Worm (Caenorhabditis elegans) whole organism, L2 larva: ENCODE data around the gene molo-1.
A peak's percentile ranks its signal among the peaks of the same experiment; 100 is the strongest.

Experiments
- C34F6.9 ChIP-seq: fragments of 150-350 bp; optimal IDR thresholded peaks from 2 replicates; lab custom pipeline; 2014; ENCODE audit warnings: missing biosample characterization, missing genetic modification characterization
- F13H6.1 ChIP-seq: sonication (generic microtip); optimal IDR thresholded peaks from 2 replicates; lab custom pipeline; 2016; ENCODE audit warnings: missing genetic modification characterization, missing compliant biosample characterization
- R02D3.7 ChIP-seq: fragments of 150-350 bp; optimal IDR thresholded peaks from 2 replicates; lab custom pipeline; 2014; ENCODE audit warnings: missing biosample characterization, missing genetic modification characterization
- alr-1 ChIP-seq: fragments of 150-350 bp; optimal IDR thresholded peaks from 2 replicates; lab custom pipeline; 2014; ENCODE audit warnings: missing biosample characterization, missing genetic modification characterization
- aly-2 ChIP-seq: fragments of 150-350 bp; optimal IDR thresholded peaks from 2 replicates; lab custom pipeline; 2014; ENCODE audit warnings: missing biosample characterization, missing genetic modification characterization
- ama-1 ChIP-seq: fragments of 150-350 bp; optimal IDR thresholded peaks from 2 replicates; lab custom pipeline; 2018; ENCODE audit warnings: inconsistent platforms
- blmp-1 ChIP-seq: sonication (generic microtip); optimal IDR thresholded peaks from 2 replicates; lab custom pipeline; 2017; ENCODE audit warnings: missing genetic modification characterization, mild to moderate bottlenecking, missing compliant biosample characterization, antibody characterized with exemption, moderate library complexity; ENCODE audit not compliant: insufficient read depth
- ceh-16 ChIP-seq: fragments of 150-350 bp; optimal IDR thresholded peaks from 2 replicates; lab custom pipeline; 2014; ENCODE audit warnings: missing biosample characterization, missing genetic modification characterization
- crh-2 ChIP-seq: sonication (generic microtip); optimal IDR thresholded peaks from 2 replicates; lab custom pipeline; 2017; ENCODE audit warnings: missing biosample characterization, missing genetic modification characterization
- dmd-4 ChIP-seq: sonication (generic microtip); optimal IDR thresholded peaks from 2 replicates; lab custom pipeline; 2017; ENCODE audit warnings: missing biosample characterization, missing genetic modification characterization
- egl-27 ChIP-seq: sonication (generic microtip); optimal IDR thresholded peaks from 3 replicates; lab custom pipeline; 2017; ENCODE audit warnings: missing biosample characterization, missing genetic modification reagents, missing genetic modification characterization
- elt-1 ChIP-seq: fragments of 150-350 bp; optimal IDR thresholded peaks from 2 replicates; lab custom pipeline; 2014; ENCODE audit warnings: missing biosample characterization, missing genetic modification characterization
- elt-3 ChIP-seq: sonication (generic microtip); optimal IDR thresholded peaks from 2 replicates; lab custom pipeline; 2017; ENCODE audit warnings: missing biosample characterization, missing genetic modification characterization
- fos-1 ChIP-seq: fragments of 150-350 bp; optimal IDR thresholded peaks from 2 replicates; lab custom pipeline; 2014; ENCODE audit warnings: missing biosample characterization, missing genetic modification characterization
- gmeb-1 ChIP-seq: fragments of 150-350 bp; optimal IDR thresholded peaks from 2 replicates; lab custom pipeline; 2014; ENCODE audit warnings: missing biosample characterization, missing genetic modification characterization
- lin-11 ChIP-seq: fragments of 150-350 bp; sonication (generic microtip); optimal IDR thresholded peaks from 2 replicates; lab custom pipeline; 2014; ENCODE audit warnings: missing biosample characterization, missing genetic modification characterization, inconsistent platforms, mixed read lengths
- lsy-2 ChIP-seq, 2 experiments: fragments of 150-350 bp in 1 of 2; sonication (generic microtip) in 1 of 2; optimal IDR thresholded peaks; 2 replicates each; lab custom pipeline; 2014 to 2017; ENCODE audit warnings: missing biosample characterization in 2 of 2, missing genetic modification characterization in 2 of 2
- mbf-1 ChIP-seq: sonication (generic microtip); optimal IDR thresholded peaks from 2 replicates; lab custom pipeline; 2017; ENCODE audit warnings: missing biosample characterization, missing genetic modification characterization
- nhr-10 ChIP-seq: sonication (generic microtip); optimal IDR thresholded peaks from 2 replicates; lab custom pipeline; 2017; ENCODE audit warnings: missing biosample characterization, missing genetic modification characterization
- nhr-11 ChIP-seq: fragments of 150-350 bp; optimal IDR thresholded peaks from 2 replicates; lab custom pipeline; 2014; ENCODE audit warnings: missing biosample characterization, missing genetic modification characterization
- nhr-12 ChIP-seq: fragments of 150-350 bp; optimal IDR thresholded peaks from 2 replicates; lab custom pipeline; 2014; ENCODE audit warnings: missing biosample characterization, missing genetic modification characterization
- nhr-129 ChIP-seq: fragments of 150-350 bp; optimal IDR thresholded peaks from 2 replicates; lab custom pipeline; 2014; ENCODE audit warnings: missing biosample characterization, missing genetic modification characterization
- nhr-21 ChIP-seq: fragments of 150-350 bp; optimal IDR thresholded peaks from 2 replicates; lab custom pipeline; 2014; ENCODE audit warnings: missing biosample characterization, missing genetic modification characterization
- nhr-237 ChIP-seq: fragments of 150-350 bp; optimal IDR thresholded peaks from 2 replicates; lab custom pipeline; 2014; ENCODE audit warnings: missing biosample characterization, missing genetic modification characterization
- nhr-25 ChIP-seq: fragments of 150-350 bp; sonication (generic microtip); optimal IDR thresholded peaks from 3 replicates; lab custom pipeline; 2014; ENCODE audit warnings: missing biosample characterization, missing genetic modification characterization
- nhr-6 ChIP-seq: fragments of 150-350 bp; optimal IDR thresholded peaks from 2 replicates; lab custom pipeline; 2014; ENCODE audit warnings: missing biosample characterization, missing genetic modification characterization
- sem-4 ChIP-seq: fragments of 150-350 bp; optimal IDR thresholded peaks from 2 replicates; lab custom pipeline; 2014; ENCODE audit warnings: missing biosample characterization, missing genetic modification reagents, missing genetic modification characterization
- skn-1 ChIP-seq: sonication (generic microtip); optimal IDR thresholded peaks from 2 replicates; lab custom pipeline; 2017; ENCODE audit warnings: missing biosample characterization, missing genetic modification characterization
- sma-3 ChIP-seq: sonication (generic microtip); optimal IDR thresholded peaks from 2 replicates; lab custom pipeline; 2016; ENCODE audit warnings: missing genetic modification reagents, missing genetic modification characterization, missing compliant biosample characterization
- sma-9 ChIP-seq, 2 experiments: fragments of 150-350 bp in 1 of 2; sonication (generic microtip) in 1 of 2; optimal IDR thresholded peaks; 2 replicates each; lab custom pipeline; 2014 to 2016; ENCODE audit warnings: missing genetic modification characterization in 2 of 2, mild to moderate bottlenecking in 1 of 2, missing biosample characterization in 1 of 2, missing compliant biosample characterization in 1 of 2, missing genetic modification reagents in 1 of 2, moderate library complexity in 1 of 2
- snpc-4 ChIP-seq: fragments of 150-350 bp; optimal IDR thresholded peaks from 2 replicates; lab custom pipeline; 2014; ENCODE audit warnings: missing biosample characterization, missing genetic modification characterization
- unc-39 ChIP-seq: fragments of 150-350 bp; optimal IDR thresholded peaks from 2 replicates; lab custom pipeline; 2014; ENCODE audit warnings: missing biosample characterization, missing genetic modification characterization
- unc-55 ChIP-seq: fragments of 150-350 bp; sonication (generic microtip); optimal IDR thresholded peaks from 3 replicates; lab custom pipeline; 2014; ENCODE audit warnings: missing biosample characterization, missing genetic modification reagents, missing genetic modification characterization
- unc-62 ChIP-seq: fragments of 150-350 bp; optimal IDR thresholded peaks from 2 replicates; lab custom pipeline; 2014; ENCODE audit warnings: missing biosample characterization, missing genetic modification reagents, missing genetic modification characterization
- zag-1 ChIP-seq: fragments of 150-350 bp; optimal IDR thresholded peaks from 2 replicates; lab custom pipeline; 2014; ENCODE audit warnings: missing biosample characterization, missing genetic modification characterization
- ztf-1 ChIP-seq: fragments of 200-800 bp; sonication (Bioruptor generic); conservative IDR thresholded peaks from 2 replicates; pipeline ENCODE4 v1.3.6; 2022; ENCODE audit warnings: missing genetic modification characterization, missing compliant biosample characterization
- ztf-4 ChIP-seq: fragments of 150-350 bp; optimal IDR thresholded peaks from 2 replicates; lab custom pipeline; 2014; ENCODE audit warnings: missing biosample characterization, missing genetic modification characterization

molo-1 gene

DNA sequence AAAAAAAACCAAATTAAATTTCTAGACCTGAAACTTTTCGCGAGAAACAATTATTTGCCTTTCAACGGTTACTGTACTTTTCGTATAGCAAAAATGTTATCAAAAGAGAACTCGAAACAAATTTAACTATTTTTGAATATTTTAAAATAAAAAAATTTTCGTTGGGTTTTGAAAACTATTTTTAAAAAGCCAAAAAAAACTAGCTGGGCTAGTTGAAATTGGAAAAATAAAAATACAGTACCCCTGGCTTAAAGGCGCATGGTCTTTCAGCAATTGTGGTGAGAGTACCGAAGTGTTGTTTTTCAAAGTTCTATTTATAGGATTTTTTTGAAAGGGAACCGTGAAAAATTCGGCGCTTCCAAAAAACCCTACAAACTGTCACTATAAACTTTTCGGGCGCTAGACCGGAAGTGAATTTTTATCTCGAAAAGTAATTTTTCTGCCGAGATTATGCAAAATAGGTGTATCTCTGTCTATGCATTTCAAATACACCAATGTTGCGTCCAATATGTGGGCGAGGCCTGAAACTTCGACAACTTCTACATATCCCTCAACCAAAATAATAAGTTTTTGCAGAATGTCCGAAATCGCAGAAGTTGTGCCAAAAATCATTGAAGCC lies 30.0 kb upstream of the molo-1 start, which contains the start of gene D1044.1:
Gene D1044.1 (plus strand): TSS at position 569 of the 619 bp plus-strand sequence.
- TF ChIP-seq elt-1 (no peak), nhr-6 (no peak), mbf-1 (tag; lab: Kevin White, UChicago) (no peak), F13H6.1 (no peak), lsy-2 (tag; optimal IDR thresholded peaks at IDR 0.05; lab: Kevin White, UChicago) (no peak), egl-27 (tag; lab: Kevin White, UChicago) (no peak), dmd-4 (tag; lab: Kevin White, UChicago) (no peak), unc-39 (no peak), gmeb-1 (tag; lab: Kevin White, UChicago) (no peak), aly-2 (tag; lab: Kevin White, UChicago) (no peak), nhr-12 (tag; lab: Kevin White, UChicago) (no peak), nhr-237 (tag; lab: Kevin White, UChicago) (no peak), skn-1 (no peak), R02D3.7 (tag; lab: Kevin White, UChicago) (no peak), elt-3 (no peak), sma-3 (no peak), ztf-1 (GFP tag; lab: Robert Waterston, UW) (no peak), unc-62 (no peak), nhr-11 (tag; lab: Kevin White, UChicago) (no peak)

DNA sequence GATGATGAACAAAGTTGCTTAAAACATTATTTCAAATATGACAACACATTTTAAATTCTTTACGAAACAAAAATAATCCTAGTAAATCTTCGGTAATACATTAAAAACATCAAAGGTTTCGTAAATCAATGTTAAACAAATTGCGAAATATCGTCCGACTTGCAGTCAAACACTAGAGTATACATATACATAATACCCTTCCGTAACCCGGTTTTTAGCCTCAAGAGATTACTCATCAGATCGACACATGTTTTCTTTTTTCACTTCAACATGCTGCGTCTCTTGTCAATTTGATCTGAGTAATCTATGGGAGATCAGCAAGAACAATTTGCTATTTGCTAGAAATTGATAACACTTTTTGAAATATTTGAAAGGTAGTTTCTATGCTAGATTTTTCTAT lies 27.5 kb upstream of the molo-1 start:
- TF ChIP-seq nhr-21: peak; percentile 30
- no peak for TF ChIP-seq sem-4
- TF ChIP-seq blmp-1 (tag; lab: Kevin White, UChicago): no peak
- TF ChIP-seq zag-1 (tag; lab: Kevin White, UChicago): no peak
- no peak for TF ChIP-seq ama-1 (lab: Kevin White, UChicago)
- no peak for TF ChIP-seq sma-9 (GFP tag; optimal IDR thresholded peaks at IDR 0.05; lab: Kevin White, UChicago)
- no peak for TF ChIP-seq sma-9 (tag; optimal IDR thresholded peaks at IDR 0.05; lab: Kevin White, UChicago)
- TF ChIP-seq nhr-25: peak; percentile 12
- TF ChIP-seq crh-2 (tag; lab: Kevin White, UChicago): no peak
- no peak for TF ChIP-seq R02D3.7 (tag; lab: Kevin White, UChicago)
- no peak for TF ChIP-seq ceh-16 (tag; lab: Kevin White, UChicago)
- no peak for TF ChIP-seq mbf-1 (tag; lab: Kevin White, UChicago)
- no peak for TF ChIP-seq F13H6.1
- no peak for TF ChIP-seq lin-11
- no peak for TF ChIP-seq alr-1 (tag; lab: Kevin White, UChicago)
- TF ChIP-seq nhr-129: no peak
- TF ChIP-seq unc-55: no peak
- no peak for TF ChIP-seq skn-1
- no peak for TF ChIP-seq nhr-12 (tag; lab: Kevin White, UChicago)
- no peak for TF ChIP-seq nhr-10 (tag; lab: Kevin White, UChicago)
- peak; percentile 21 for TF ChIP-seq C34F6.9 (tag; lab: Kevin White, UChicago)
- no peak for TF ChIP-seq snpc-4 (tag; lab: Kevin White, UChicago)
- no peak for TF ChIP-seq unc-39
- TF ChIP-seq ztf-1 (GFP tag; lab: Robert Waterston, UW): no peak
- no peak for TF ChIP-seq fos-1 (tag; lab: Kevin White, UChicago)
- TF ChIP-seq elt-3: no peak

DNA sequence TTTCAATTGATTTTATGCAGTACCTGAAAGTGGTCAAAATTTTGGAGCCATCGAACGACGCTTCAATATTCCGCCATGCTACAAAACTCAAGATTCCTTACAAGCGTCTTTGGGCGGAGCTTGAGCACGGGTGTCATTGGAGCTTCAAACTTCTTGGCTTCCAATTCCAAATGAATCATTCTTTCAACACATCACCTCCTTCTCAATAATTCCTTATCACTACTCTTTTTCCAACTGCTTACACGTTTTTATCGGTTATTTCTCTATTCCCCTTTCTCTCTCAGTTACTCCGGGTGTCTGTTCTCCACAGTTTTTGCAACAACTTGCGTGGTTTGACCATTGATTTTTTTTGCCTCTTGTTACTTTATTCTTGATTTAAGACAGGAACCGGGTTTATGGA lies 27.1 kb upstream of the molo-1 start, which contains the start of gene F09F7.5:
Gene F09F7.5 (plus strand): TSS at position 258 of the 400 bp plus-strand sequence.
- TF ChIP-seq nhr-12 (tag; lab: Kevin White, UChicago) (no peak), dmd-4 (tag; lab: Kevin White, UChicago) (no peak), skn-1 (no peak), ztf-4 (tag; lab: Kevin White, UChicago) (no peak), fos-1 (tag; lab: Kevin White, UChicago) (peak; percentile 87), C34F6.9 (tag; lab: Kevin White, UChicago) (no peak), elt-3 (no peak), alr-1 (tag; lab: Kevin White, UChicago) (no peak), unc-55 (no peak), egl-27 (tag; lab: Kevin White, UChicago) (no peak), nhr-11 (tag; lab: Kevin White, UChicago) (no peak), crh-2 (tag; lab: Kevin White, UChicago) (peak; percentile 27), elt-1 (no peak)
